Worm (Caenorhabditis elegans): ENCODE measurements around the gene piki-1.

piki-1 gene

DNA sequence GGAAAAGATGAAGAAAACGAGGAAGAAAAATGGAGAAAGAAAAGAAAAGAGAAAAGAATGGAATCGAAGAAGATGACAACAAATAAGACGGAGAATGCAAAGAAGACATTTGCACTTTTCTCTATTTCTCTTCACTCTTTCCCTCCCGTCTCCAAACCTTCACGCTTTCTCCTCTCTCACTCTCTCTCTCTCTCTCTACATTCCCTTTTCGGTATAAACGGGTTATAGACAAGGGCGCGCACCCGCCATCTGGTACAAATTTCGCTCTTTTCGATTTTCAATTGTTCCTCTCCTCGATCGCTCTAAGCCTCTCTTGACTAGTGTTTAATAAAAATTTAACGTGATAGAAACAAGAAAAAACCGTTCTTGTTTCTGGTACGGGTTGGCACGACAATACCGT, 30.6 kb upstream of the piki-1 start (continued):
- peak; percentile 62 for TF ChIP-seq dmd-6 (GFP tag; IDR thresholded peaks at IDR 0.05)
- TF ChIP-seq nhr-77 (tag; optimal IDR thresholded peaks at IDR 0.05) = peak; percentile 47
- TF ChIP-seq pha-4 (GFP tag; IDR thresholded peaks at IDR 0.05) = no peak; the same call in 1 of the 2 replicates
- TF ChIP-seq pha-4 (tag; optimal IDR thresholded peaks at IDR 0.05) = peak; percentile 69
- TF ChIP-seq fkh-10 (GFP tag; optimal IDR thresholded peaks at IDR 0.05) = peak; percentile 91
- TF ChIP-seq mxl-3 (GFP tag; optimal IDR thresholded peaks at IDR 0.05) = peak; percentile 58
- no peak for TF ChIP-seq aly-2 (tag; optimal IDR thresholded peaks at IDR 0.05)
- TF ChIP-seq dpl-1 (GFP tag; optimal IDR thresholded peaks at IDR 0.05) = peak; percentile 23
- TF ChIP-seq hlh-11 (tag; optimal IDR thresholded peaks at IDR 0.05) = peak; percentile 84
- TF ChIP-seq R02D3.7 (tag; optimal IDR thresholded peaks at IDR 0.05) = no peak
- TF ChIP-seq ctbp-1 (GFP tag; IDR thresholded peaks at IDR 0.05) = peak; percentile 68
- TF ChIP-seq dmd-9 (GFP tag; IDR thresholded peaks at IDR 0.05) = no peak
- no peak for TF ChIP-seq duxl-1 (tag; optimal IDR thresholded peaks at IDR 0.05; ENCODE audit: poor library complexity)
- peak; percentile 81 for TF ChIP-seq ces-1 (GFP tag; optimal IDR thresholded peaks at IDR 0.05)
- TF ChIP-seq nhr-76 (tag; optimal IDR thresholded peaks at IDR 0.05) = peak; percentile 7
- TF ChIP-seq dve-1 (tag; optimal IDR thresholded peaks at IDR 0.05; ENCODE audit: insufficient read depth) = peak; percentile 35
- no peak for TF ChIP-seq F10B5.3 (tag; optimal IDR thresholded peaks at IDR 0.05)
- TF ChIP-seq nhr-41 (GFP tag; IDR thresholded peaks at IDR 0.05) = no peak

DNA sequence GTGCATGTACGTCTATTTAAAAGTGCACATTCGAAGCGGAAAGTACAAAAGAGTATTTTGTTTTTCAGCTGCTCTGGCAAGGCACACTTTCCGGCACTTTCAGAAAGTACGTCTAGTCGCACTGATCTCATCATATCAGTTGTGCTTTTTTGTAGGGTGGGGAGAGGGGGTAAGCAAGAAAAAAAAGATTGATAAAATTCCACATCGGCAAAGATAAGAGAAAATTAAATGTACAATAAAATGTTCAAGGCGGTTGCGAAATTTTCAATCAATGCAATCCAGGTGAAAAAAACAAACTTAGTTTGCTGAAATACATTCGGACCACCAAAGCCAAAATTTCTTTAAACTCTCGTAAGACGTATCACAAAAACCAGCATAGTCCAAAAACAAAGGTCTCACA, 30.0 kb upstream of the piki-1 start:
- TF ChIP-seq lin-38 (GFP tag; IDR thresholded peaks at IDR 0.05) (no peak), nhr-28 (tag; optimal IDR thresholded peaks at IDR 0.05) (peak; percentile 87), zip-2 (tag; optimal IDR thresholded peaks at IDR 0.05) (no peak), D1046.2 (GFP tag; IDR thresholded peaks at IDR 0.05) (no peak), daf-16 (GFP tag; optimal IDR thresholded peaks at IDR 0.05) (no peak), daf-16 (tag; optimal IDR thresholded peaks at IDR 0.05) (peak; percentile 76), nhr-237 (tag; optimal IDR thresholded peaks at IDR 0.05) (no peak), cey-2 (tag; optimal IDR thresholded peaks at IDR 0.05; ENCODE audit: borderline replicate concordance, insufficient read depth) (no peak), dve-1 (tag; optimal IDR thresholded peaks at IDR 0.05; ENCODE audit: insufficient read depth) (no peak), nhr-48 (tag; optimal IDR thresholded peaks at IDR 0.05) (no peak), fkh-10 (GFP tag; optimal IDR thresholded peaks at IDR 0.05) (no peak), mes-2 (tag; optimal IDR thresholded peaks at IDR 0.05; ENCODE audit: poor library complexity, severe bottlenecking) (peak; percentile 25), nhr-6 (tag; optimal IDR thresholded peaks at IDR 0.05) (no peak), lin-13 (GFP tag; optimal IDR thresholded peaks at IDR 0.05) (no peak), vab-7 (GFP tag; IDR thresholded peaks at IDR 0.05) (no peak), ctbp-1 (GFP tag; IDR thresholded peaks at IDR 0.05) (no peak), pqm-1 (tag; optimal IDR thresholded peaks at IDR 0.05) (peak; percentile 94), ceh-62 (tag; optimal IDR thresholded peaks at IDR 0.05) (no peak), dmd-8 (GFP tag; IDR thresholded peaks at IDR 0.05) (no peak), ceh-44 (GFP tag; IDR thresholded peaks at IDR 0.05) (no peak), nhr-77 (tag; optimal IDR thresholded peaks at IDR 0.05) (peak; percentile 5), mxl-3 (GFP tag; optimal IDR thresholded peaks at IDR 0.05) (no peak), spr-1 (tag; optimal IDR thresholded peaks at IDR 0.05) (no peak), hmg-1.1 (GFP tag; IDR thresholded peaks at IDR 0.05) (no peak), lin-15B (tag; optimal IDR thresholded peaks at IDR 0.05) (no peak), dmd-6 (GFP tag; IDR thresholded peaks at IDR 0.05) (peak; percentile 69), tra-1 (GFP tag; IDR thresholded peaks at IDR 0.05) (peak; percentile 29; the same call in 1 of the 2 replicates)

All from whole organism, L4 larva.